Fruit fly (Drosophila melanogaster) whole organism, wandering third instar larva: Measurements from ENCODE around the gene Pbp95.
A peak's percentile ranks its signal among the peaks of the same experiment; 100 is the strongest.

Experiments
- Dfd ChIP-seq: fragments of >200 bp; optimal IDR thresholded peaks from 2 replicates; lab custom pipeline; 2017; ENCODE audit warnings: missing biosample characterization, missing genetic modification characterization
- Jra ChIP-seq: sonication (Bioruptor generic); optimal IDR thresholded peaks from 2 replicates; lab custom pipeline; 2016; ENCODE audit warnings: missing biosample characterization, missing genetic modification characterization
- Rel ChIP-seq, 2 experiments: fragments of 200-800 bp; sonication (Bioruptor generic) in 1 of 2; optimal IDR thresholded peaks; 2 replicates in 1 of 2; 3 replicates in 1 of 2; lab custom pipeline; 2016 to 2019; ENCODE audit warnings: mild to moderate bottlenecking in 2 of 2, missing biosample characterization in 2 of 2, missing genetic modification characterization in 2 of 2, moderate library complexity in 1 of 2
- pan ChIP-seq: fragments of >200 bp; optimal IDR thresholded peaks from 2 replicates; lab custom pipeline; 2017
- psq ChIP-seq: fragments of 200-800 bp; sonication (Bioruptor generic); optimal IDR thresholded peaks from 3 replicates; lab custom pipeline; 2017; ENCODE audit warnings: missing biosample characterization, mild to moderate bottlenecking, missing genetic modification characterization, moderate library complexity
- usp ChIP-seq: fragments of >200 bp; optimal IDR thresholded peaks from 2 replicates; lab custom pipeline; 2017; ENCODE audit warnings: missing biosample characterization, missing genetic modification characterization

dm6 chr3R:7967347-7967746, 46.2 kb upstream of the Pbp95 start, which contains the start of gene dsx:
- TF ChIP-seq usp (GFP tag; lab: Kevin White, UChicago) (no peak), Rel (GFP tag; optimal IDR thresholded peaks at IDR 0.05; lab: Kevin White, UChicago) (no peak), Rel (tag; optimal IDR thresholded peaks at IDR 0.05; lab: Kevin White, UChicago) (no peak), pan (lab: Kevin White, UChicago) (no peak), Jra (GFP tag; lab: Kevin White, UChicago) (no peak), psq (GFP tag; lab: Kevin White, UChicago) (peak; percentile 24), Dfd (GFP tag; lab: Kevin White, UChicago) (no peak)
